Worm (Caenorhabditis elegans): Measurements from ENCODE around the gene mmad-1.

- TF ChIP-seq elt-3 (tag; optimal IDR thresholded peaks at IDR 0.05): no peak
- no peak for TF ChIP-seq unc-62 (GFP tag; optimal IDR thresholded peaks at IDR 0.05)
- no peak for TF ChIP-seq fos-1 (tag; optimal IDR thresholded peaks at IDR 0.05)
- peak; percentile 79 for TF ChIP-seq nhr-23 (tag; optimal IDR thresholded peaks at IDR 0.05)
- TF ChIP-seq R02D3.7 (tag; optimal IDR thresholded peaks at IDR 0.05): no peak
- no peak for TF ChIP-seq nhr-12 (tag; optimal IDR thresholded peaks at IDR 0.05)
- TF ChIP-seq mml-1 (tag; optimal IDR thresholded peaks at IDR 0.05): no peak
- no peak for TF ChIP-seq nhr-77 (tag; optimal IDR thresholded peaks at IDR 0.05)
These were observed 18.8 kb downstream of the mmad-1 start for ce11 chrIII:13530017-13530416.
